Fruit fly (Drosophila melanogaster) whole organism, prepupa: ENCODE data around the gene CG8668.

Experiments used
- Blimp-1 ChIP-seq: fragments of 200-800 bp; sonication (Bioruptor generic); optimal IDR thresholded peaks from 3 replicates; lab custom pipeline; 2017; ENCODE audit warnings: missing biosample characterization, missing genetic modification characterization, mild to moderate bottlenecking, moderate library complexity, missing genetic modification reagents
- CG11762 ChIP-seq: fragments of 200-800 bp; sonication (Bioruptor generic); optimal IDR thresholded peaks from 3 replicates; lab custom pipeline; 2016; ENCODE audit warnings: missing biosample characterization, missing genetic modification characterization; ENCODE audit not compliant: insufficient read depth
- CG34406 ChIP-seq: fragments of 200-800 bp; sonication (Bioruptor generic); optimal IDR thresholded peaks from 3 replicates; lab custom pipeline; 2016; ENCODE audit warnings: missing biosample characterization, missing genetic modification characterization
- Met ChIP-seq: fragments of 200-800 bp; sonication (Bioruptor generic); optimal IDR thresholded peaks from 3 replicates; lab custom pipeline; 2016; ENCODE audit warnings: missing biosample characterization, missing genetic modification characterization
- fkh ChIP-seq: fragments of 200-800 bp; sonication (Bioruptor generic); optimal IDR thresholded peaks from 3 replicates; lab custom pipeline; 2017; ENCODE audit warnings: missing biosample characterization, mild to moderate bottlenecking, missing genetic modification characterization, moderate library complexity

- TF ChIP-seq Met (GFP tag; lab: Kevin White, UChicago), result no peak
- no peak for TF ChIP-seq Blimp-1 (GFP tag; lab: Kevin White, UChicago)
- no peak for TF ChIP-seq CG11762 (GFP tag; lab: Kevin White, UChicago)
- TF ChIP-seq fkh, result no peak
- TF ChIP-seq CG34406 (GFP tag; lab: Kevin White, UChicago), result no peak
These were observed 27.0 kb upstream of the CG8668 start for dm6 chr2L:8099615-8100375.
